Fruit fly (Drosophila melanogaster): ENCODE data around the gene CG43083.

The CG43083 gene

dm6 chr3L:15690711-15691591, 42.6 kb downstream of the CG43083 start (continued):
- TF ChIP-seq HLH4C (GFP tag; IDR thresholded peaks at IDR 0.05; ENCODE audit: partially characterized antibody): no peak
- peak; percentile 56 for TF ChIP-seq ATbp (GFP tag; optimal IDR thresholded peaks at IDR 0.05)
- no peak for TF ChIP-seq jigr1 (GFP tag; IDR thresholded peaks at IDR 0.05)
- no peak for TF ChIP-seq insv (GFP tag; optimal IDR thresholded peaks at IDR 0.05)
- TF ChIP-seq pum (GFP tag; optimal IDR thresholded peaks at IDR 0.05): no peak
- TF ChIP-seq CG11504 (tag; optimal IDR thresholded peaks at IDR 0.05): peak; percentile 62
- TF ChIP-seq zf30C (GFP tag; optimal IDR thresholded peaks at IDR 0.05): peak; percentile 53
- peak; percentile 84 for TF ChIP-seq Blimp-1 (GFP tag; optimal IDR thresholded peaks at IDR 0.05)
- peak; percentile 3 for TF ChIP-seq CG12299 (tag; optimal IDR thresholded peaks at IDR 0.05)
- peak; percentile 54 for TF ChIP-seq CG6813 (GFP tag; optimal IDR thresholded peaks at IDR 0.05)
- peak; percentile 53 for TF ChIP-seq CG30403 (GFP tag; optimal IDR thresholded peaks at IDR 0.05)
- peak; percentile 41 for TF ChIP-seq NK7.1 (GFP tag; optimal IDR thresholded peaks at IDR 0.05)
- peak; percentile 37 for TF ChIP-seq bcd (GFP tag; optimal IDR thresholded peaks at IDR 0.05)
- peak; percentile 24 for TF ChIP-seq CG10654 (GFP tag; optimal IDR thresholded peaks at IDR 0.05)
- peak; percentile 14 for TF ChIP-seq pros (GFP tag; optimal IDR thresholded peaks at IDR 0.05)
- TF ChIP-seq dmrt11E (tag; optimal IDR thresholded peaks at IDR 0.05): peak; percentile 54
- TF ChIP-seq Rx (GFP tag; IDR thresholded peaks at IDR 0.05): no peak
- no peak for TF ChIP-seq CG7271 (tag; optimal IDR thresholded peaks at IDR 0.05)
- no peak for TF ChIP-seq hkb (optimal IDR thresholded peaks at IDR 0.05)
- peak; percentile 78 for TF ChIP-seq hkb (GFP tag; IDR thresholded peaks at IDR 0.05)
- peak; percentile 40 for TF ChIP-seq CG4424 (GFP tag; optimal IDR thresholded peaks at IDR 0.05)
- peak; percentile 8; the same call in 1 of the 2 replicates for TF ChIP-seq Ptx1 (GFP tag; IDR thresholded peaks at IDR 0.05)
- no peak for TF ChIP-seq Lim3 (GFP tag; IDR thresholded peaks at IDR 0.05)
- TF ChIP-seq pnt (GFP tag; optimal IDR thresholded peaks at IDR 0.05): no peak
- TF ChIP-seq CG18599 (GFP tag; optimal IDR thresholded peaks at IDR 0.05): peak; percentile 58
- TF ChIP-seq CG17359 (tag; optimal IDR thresholded peaks at IDR 0.05): peak; percentile 35
- peak; percentile 19 for TF ChIP-seq CG3281 (GFP tag; optimal IDR thresholded peaks at IDR 0.05)
- peak; percentile 64 for TF ChIP-seq zen (tag; optimal IDR thresholded peaks at IDR 0.05)
- peak in 1 of 2 experiments; percentile 55 for TF ChIP-seq bsh (GFP tag; optimal IDR thresholded peaks at IDR 0.05)
- peak; percentile 60 for TF ChIP-seq grau (tag; optimal IDR thresholded peaks at IDR 0.05)
- peak; percentile 30 for TF ChIP-seq D (optimal IDR thresholded peaks at IDR 0.05)
- peak; percentile 64 for TF ChIP-seq D (GFP tag; optimal IDR thresholded peaks at IDR 0.05)
- peak; percentile 37 for TF ChIP-seq CG18764 (GFP tag; optimal IDR thresholded peaks at IDR 0.05)
- TF ChIP-seq CG4820 (GFP tag; optimal IDR thresholded peaks at IDR 0.05): peak; percentile 64
- TF ChIP-seq CG14014 (GFP tag; IDR thresholded peaks at IDR 0.05): peak; percentile 44; the same call in 1 of the 2 replicates
- TF ChIP-seq CG8478 (optimal IDR thresholded peaks at IDR 0.05): no peak
- TF ChIP-seq tap (tag; optimal IDR thresholded peaks at IDR 0.05): peak; percentile 73
- no peak for TF ChIP-seq Camta (GFP tag; optimal IDR thresholded peaks at IDR 0.05)
- peak; percentile 73 for TF ChIP-seq phol (tag; optimal IDR thresholded peaks at IDR 0.05)
- TF ChIP-seq CG15269 (tag; optimal IDR thresholded peaks at IDR 0.05): peak; percentile 20
- TF ChIP-seq CG8924 (tag; optimal IDR thresholded peaks at IDR 0.05): peak; percentile 73
- peak in 1 of 2 experiments; percentile 47 for TF ChIP-seq tll (GFP tag; optimal IDR thresholded peaks at IDR 0.05)
- TF ChIP-seq scrt (GFP tag; optimal IDR thresholded peaks at IDR 0.05): peak; percentile 18
- peak; percentile 52 for TF ChIP-seq CG15479 (GFP tag; optimal IDR thresholded peaks at IDR 0.05)
- TF ChIP-seq HLH3B (GFP tag; IDR thresholded peaks at IDR 0.05): 0 out of 2 replicates have a peak, but pooled peaks have one; percentile 17
- TF ChIP-seq CG6689 (GFP tag; IDR thresholded peaks at IDR 0.05): 0 out of 2 replicates have a peak, but pooled peaks have one; percentile 10
- no peak for TF ChIP-seq crp (GFP tag; optimal IDR thresholded peaks at IDR 0.05)
- TF ChIP-seq tgo (GFP tag; IDR thresholded peaks at IDR 0.05): no peak
